Worm (Caenorhabditis elegans) whole organism, L1 larva: ENCODE measurements around the gene K12H6.2.
A peak's percentile ranks its signal among the peaks of the same experiment; 100 is the strongest.

ENCODE experiments used
- C16A3.4 ChIP-seq: fragments of 150-350 bp; optimal IDR thresholded peaks from 2 replicates; lab custom pipeline; 2014; ENCODE audit warnings: missing biosample characterization, missing genetic modification characterization
- aha-1 ChIP-seq: fragments of 150-350 bp; optimal IDR thresholded peaks from 2 replicates; lab custom pipeline; 2014; ENCODE audit warnings: missing biosample characterization, missing genetic modification characterization
- alr-1 ChIP-seq: fragments of 200-800 bp; sonication (Bioruptor generic); optimal IDR thresholded peaks from 2 replicates; lab custom pipeline; 2018; ENCODE audit warnings: borderline replicate concordance, mild to moderate bottlenecking, missing genetic modification characterization, missing compliant biosample characterization
- ama-1 ChIP-seq: fragments of 150-350 bp; optimal IDR thresholded peaks from 2 replicates; lab custom pipeline; 2014
- blmp-1 ChIP-seq: fragments of 150-350 bp; optimal IDR thresholded peaks from 2 replicates; lab custom pipeline; 2014; ENCODE audit warnings: missing biosample characterization, missing genetic modification characterization
- ceh-8 ChIP-seq: fragments of 200-800 bp; sonication (Bioruptor generic); optimal IDR thresholded peaks from 2 replicates; lab custom pipeline; 2018; ENCODE audit warnings: mild to moderate bottlenecking, missing genetic modification characterization, moderate library complexity, missing compliant biosample characterization
- ceh-88 ChIP-seq: fragments of 200-800 bp; sonication (Bioruptor generic); IDR thresholded peaks from 2 replicates; pipeline ENCODE4 v1.3.6; 2022; ENCODE audit warnings: missing genetic modification characterization, missing compliant biosample characterization
- ceh-90 ChIP-seq: sonication (generic microtip); optimal IDR thresholded peaks from 2 replicates; lab custom pipeline; 2016; ENCODE audit warnings: missing genetic modification characterization, missing compliant biosample characterization
- dpl-1 ChIP-seq, 3 experiments: fragments of 150-350 bp in 2 of 3; sonication (generic microtip) in 1 of 3; optimal IDR thresholded peaks; 2 replicates each; lab custom pipeline; 2014 to 2017; ENCODE audit warnings: missing biosample characterization in 3 of 3, missing genetic modification characterization in 3 of 3, missing genetic modification reagents in 3 of 3
- dsc-1 ChIP-seq: sonication (generic microtip); optimal IDR thresholded peaks from 2 replicates; lab custom pipeline; 2016; ENCODE audit warnings: mild to moderate bottlenecking, missing genetic modification characterization, missing compliant biosample characterization
- elt-2 ChIP-seq: sonication (generic microtip); optimal IDR thresholded peaks from 2 replicates; lab custom pipeline; 2016; ENCODE audit warnings: missing genetic modification characterization, mild to moderate bottlenecking, inconsistent platforms, missing compliant biosample characterization, missing genetic modification reagents
- elt-3 ChIP-seq, 6 experiments: fragments of 150-350 bp in 1 of 6; sonication (generic microtip); optimal IDR thresholded peaks; 2 replicates each; lab custom pipeline; 2017 to 2018; ENCODE audit warnings: missing biosample characterization in 6 of 6, missing genetic modification characterization in 6 of 6, inconsistent platforms in 1 of 6
- ets-5 ChIP-seq: fragments of 200-800 bp; sonication (Bioruptor generic); IDR thresholded peaks from 2 replicates; pipeline ENCODE4 v1.3.6; 2022; ENCODE audit warnings: missing genetic modification characterization, missing compliant biosample characterization
- fkh-8 ChIP-seq: sonication (generic microtip); optimal IDR thresholded peaks from 2 replicates; lab custom pipeline; 2016; ENCODE audit warnings: mild to moderate bottlenecking, missing genetic modification characterization, missing compliant biosample characterization
- fos-1 ChIP-seq: fragments of 150-350 bp; optimal IDR thresholded peaks from 2 replicates; lab custom pipeline; 2014; ENCODE audit warnings: missing biosample characterization, missing genetic modification characterization
- irx-1 ChIP-seq: sonication (generic microtip); optimal IDR thresholded peaks from 2 replicates; lab custom pipeline; 2016; ENCODE audit warnings: missing genetic modification characterization, missing compliant biosample characterization
- isw-1 ChIP-seq: fragments of 200-800 bp; sonication (Bioruptor generic); IDR thresholded peaks from 2 replicates; pipeline ENCODE4 v1.3.6; 2022; ENCODE audit warnings: missing genetic modification characterization, missing compliant biosample characterization
- jun-1 ChIP-seq: fragments of 150-350 bp; optimal IDR thresholded peaks from 2 replicates; lab custom pipeline; 2014; ENCODE audit warnings: missing biosample characterization, missing genetic modification reagents, missing genetic modification characterization
- lin-14 ChIP-seq: fragments of 200-800 bp; sonication (Bioruptor generic); optimal IDR thresholded peaks from 2 replicates; lab custom pipeline; 2018; ENCODE audit warnings: mild to moderate bottlenecking, missing genetic modification characterization, moderate library complexity, missing compliant biosample characterization
- lin-39 ChIP-seq: fragments of 150-350 bp; optimal IDR thresholded peaks from 2 replicates; lab custom pipeline; 2014; ENCODE audit warnings: missing biosample characterization, missing genetic modification reagents, missing genetic modification characterization
- lsy-2 ChIP-seq, 2 experiments: fragments of 150-350 bp; optimal IDR thresholded peaks; 2 replicates each; lab custom pipeline; 2014; ENCODE audit warnings: missing biosample characterization in 2 of 2, missing genetic modification characterization in 2 of 2
- mef-2 ChIP-seq: fragments of 150-350 bp; optimal IDR thresholded peaks from 2 replicates; lab custom pipeline; 2014; ENCODE audit warnings: missing biosample characterization, missing genetic modification characterization
- mep-1 ChIP-seq: fragments of 150-350 bp; optimal IDR thresholded peaks from 2 replicates; lab custom pipeline; 2014; ENCODE audit warnings: missing biosample characterization, missing genetic modification characterization
- nhr-11 ChIP-seq: fragments of 150-350 bp; optimal IDR thresholded peaks from 2 replicates; lab custom pipeline; 2014; ENCODE audit warnings: missing biosample characterization, missing genetic modification characterization
- nhr-12 ChIP-seq: sonication (generic microtip); optimal IDR thresholded peaks from 2 replicates; lab custom pipeline; 2017; ENCODE audit warnings: missing biosample characterization, missing genetic modification characterization
- nhr-19 ChIP-seq: fragments of 200-800 bp; sonication (Bioruptor generic); conservative IDR thresholded peaks from 2 replicates; pipeline ENCODE4 v1.3.6; 2022; ENCODE audit warnings: missing genetic modification characterization, missing compliant biosample characterization
- nhr-20 ChIP-seq: sonication (generic microtip); optimal IDR thresholded peaks from 2 replicates; lab custom pipeline; 2016; ENCODE audit warnings: mild to moderate bottlenecking, missing genetic modification characterization, missing compliant biosample characterization
- nhr-28 ChIP-seq: fragments of 150-350 bp; optimal IDR thresholded peaks from 2 replicates; lab custom pipeline; 2014; ENCODE audit warnings: missing biosample characterization, missing genetic modification characterization
- nhr-47 ChIP-seq: sonication (generic microtip); optimal IDR thresholded peaks from 2 replicates; lab custom pipeline; 2016; ENCODE audit warnings: mild to moderate bottlenecking, missing genetic modification characterization, moderate library complexity, missing compliant biosample characterization
- nhr-71 ChIP-seq: sonication (generic microtip); optimal IDR thresholded peaks from 2 replicates; lab custom pipeline; 2016; ENCODE audit warnings: mild to moderate bottlenecking, missing genetic modification characterization, moderate library complexity, missing compliant biosample characterization
- nhr-76 ChIP-seq: sonication (generic microtip); optimal IDR thresholded peaks from 2 replicates; lab custom pipeline; 2017; ENCODE audit warnings: missing biosample characterization, missing genetic modification characterization
- nhr-77 ChIP-seq: fragments of 150-350 bp; optimal IDR thresholded peaks from 2 replicates; lab custom pipeline; 2014; ENCODE audit warnings: missing biosample characterization, missing genetic modification characterization
- nhr-90 ChIP-seq: sonication (generic microtip); optimal IDR thresholded peaks from 2 replicates; lab custom pipeline; 2016; ENCODE audit warnings: mild to moderate bottlenecking, missing genetic modification characterization, missing compliant biosample characterization; ENCODE audit not compliant: poor library complexity
- pax-3 ChIP-seq: fragments of 200-800 bp; sonication (Bioruptor generic); optimal IDR thresholded peaks from 2 replicates; lab custom pipeline; 2018; ENCODE audit warnings: mild to moderate bottlenecking, missing genetic modification characterization, moderate library complexity, missing compliant biosample characterization
- pqm-1 ChIP-seq: sonication (generic microtip); optimal IDR thresholded peaks from 3 replicates; lab custom pipeline; 2017; ENCODE audit warnings: missing biosample characterization, missing genetic modification characterization
- skn-1 ChIP-seq: fragments of 150-350 bp; optimal IDR thresholded peaks from 2 replicates; lab custom pipeline; 2014; ENCODE audit warnings: missing biosample characterization, missing genetic modification characterization
- snu-23 ChIP-seq: sonication (generic microtip); optimal IDR thresholded peaks from 2 replicates; lab custom pipeline; 2016; ENCODE audit warnings: missing genetic modification characterization, missing compliant biosample characterization
- sox-4 ChIP-seq: sonication (generic microtip); optimal IDR thresholded peaks from 2 replicates; lab custom pipeline; 2016; ENCODE audit warnings: missing genetic modification characterization, missing compliant biosample characterization
- sup-37 ChIP-seq: fragments of 200-800 bp; sonication (Bioruptor generic); optimal IDR thresholded peaks from 2 replicates; lab custom pipeline; 2018; ENCODE audit warnings: mild to moderate bottlenecking, missing genetic modification characterization, missing compliant biosample characterization
- swsn-7 ChIP-seq: sonication (generic microtip); optimal IDR thresholded peaks from 2 replicates; lab custom pipeline; 2016; ENCODE audit warnings: missing genetic modification characterization, missing compliant biosample characterization
- tlp-1 ChIP-seq: fragments of 150-350 bp; optimal IDR thresholded peaks from 2 replicates; lab custom pipeline; 2014; ENCODE audit warnings: missing biosample characterization, missing genetic modification characterization
- unc-130 ChIP-seq: fragments of 150-350 bp; optimal IDR thresholded peaks from 2 replicates; lab custom pipeline; 2017; ENCODE audit warnings: missing biosample characterization, missing genetic modification characterization, inconsistent platforms
- unc-62 ChIP-seq: fragments of 150-350 bp; optimal IDR thresholded peaks from 2 replicates; lab custom pipeline; 2014; ENCODE audit warnings: missing biosample characterization, missing genetic modification reagents, missing genetic modification characterization
- unc-86 ChIP-seq: sonication (generic microtip); optimal IDR thresholded peaks from 2 replicates; lab custom pipeline; 2016; ENCODE audit warnings: missing genetic modification characterization, missing compliant biosample characterization
- unc-98 ChIP-seq: fragments of 200-800 bp; sonication (Bioruptor generic); IDR thresholded peaks from 2 replicates; pipeline ENCODE4 v1.3.6; 2022; ENCODE audit warnings: missing genetic modification characterization, missing compliant biosample characterization
- xbp-1 ChIP-seq: sonication (generic microtip); optimal IDR thresholded peaks from 2 replicates; lab custom pipeline; 2016; ENCODE audit warnings: missing genetic modification characterization, missing compliant biosample characterization
- zip-4 ChIP-seq: fragments of 200-800 bp; sonication (Bioruptor generic); optimal IDR thresholded peaks from 2 replicates; lab custom pipeline; 2018; ENCODE audit warnings: mild to moderate bottlenecking, missing genetic modification characterization, moderate library complexity, missing compliant biosample characterization
- ztf-11 ChIP-seq, 2 experiments: sonication (generic microtip); optimal IDR thresholded peaks; 2 replicates each; lab custom pipeline; 2016 to 2017; ENCODE audit warnings: missing genetic modification characterization in 2 of 2, missing biosample characterization in 1 of 2, missing compliant biosample characterization in 1 of 2
- ztf-4 ChIP-seq: fragments of 150-350 bp; optimal IDR thresholded peaks from 2 replicates; lab custom pipeline; 2014; ENCODE audit warnings: missing biosample characterization, missing genetic modification characterization

The K12H6.2 gene

DNA sequence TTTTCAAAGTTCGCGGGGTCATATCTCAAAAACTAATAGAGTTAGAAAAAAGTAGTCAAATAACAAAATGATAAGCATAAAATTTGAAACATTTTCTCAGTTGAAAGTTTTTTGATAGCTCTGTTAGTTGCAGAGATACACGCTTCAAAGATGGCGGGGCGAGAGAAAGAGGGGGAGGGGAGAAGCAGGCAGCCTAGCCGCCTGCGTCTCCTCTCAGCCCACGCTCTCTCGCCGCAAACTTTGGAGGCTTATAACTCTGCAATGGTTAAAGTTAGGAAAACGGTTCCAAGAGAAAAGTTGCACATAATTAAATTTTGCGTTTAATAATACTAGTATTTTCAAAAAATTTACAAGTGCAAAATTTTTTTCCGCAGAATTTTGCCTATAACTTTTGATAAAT, 13.6 kb downstream of the K12H6.2 start:
- TF ChIP-seq nhr-19 (GFP tag; lab: Robert Waterston, UW) (no peak), alr-1 (tag; lab: Kevin White, UChicago) (no peak), nhr-77 (tag; lab: Kevin White, UChicago) (no peak), dsc-1 (no peak), unc-62 (GFP tag; lab: Kevin White, UChicago) (no peak), unc-98 (GFP tag; lab: Robert Waterston, UW) (no peak), mef-2 (tag; lab: Kevin White, UChicago) (no peak), nhr-20 (tag; lab: Kevin White, UChicago) (no peak), ceh-90 (tag; lab: Kevin White, UChicago) (no peak), nhr-90 (tag; lab: Kevin White, UChicago) (no peak), elt-2 (tag; lab: Kevin White, UChicago) (no peak), dpl-1 (GFP tag; optimal IDR thresholded peaks at IDR 0.05; lab: Kevin White, UChicago) (no peak), blmp-1 (tag; lab: Kevin White, UChicago) (no peak), swsn-7 (tag; lab: Kevin White, UChicago) (no peak), isw-1 (GFP tag; lab: Robert Waterston, UW) (no peak), unc-130 (tag; lab: Kevin White, UChicago) (no peak)

DNA sequence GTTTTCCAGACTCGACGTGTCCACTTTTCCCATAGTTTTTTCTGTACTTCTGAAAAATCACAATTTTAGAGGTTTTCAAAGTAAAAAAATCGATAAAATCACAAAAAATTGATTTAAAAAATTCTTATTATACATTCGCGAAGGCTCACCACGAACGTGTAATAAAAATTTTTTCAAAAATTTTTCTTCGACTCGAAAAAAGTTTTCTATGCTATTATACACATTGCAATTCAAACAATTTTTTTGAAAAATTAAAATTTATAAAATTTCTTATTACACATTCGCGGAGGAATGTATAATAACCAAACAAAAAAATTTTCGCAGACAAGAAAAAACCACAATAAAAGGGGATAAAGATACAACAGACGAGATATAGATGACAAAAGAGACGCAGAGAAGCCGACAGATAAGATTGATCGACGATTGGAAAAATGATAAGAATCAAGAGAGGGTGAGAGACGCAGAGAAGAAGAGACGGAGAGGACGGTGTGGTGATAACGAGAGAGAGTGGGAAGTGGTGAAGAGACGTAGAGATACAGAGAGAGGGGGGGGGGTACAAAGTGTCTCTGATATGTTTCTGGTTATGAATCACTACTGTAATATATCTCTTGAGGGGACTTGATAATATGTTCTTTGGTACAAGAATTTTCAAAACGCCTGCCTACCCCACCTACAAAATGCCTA, 14.7 kb downstream of the K12H6.2 start, which contains the start of gene nhr-119:
Gene nhr-119 (minus strand): TSS at position 51 of the 684 bp plus-strand sequence.
- TF ChIP-seq ets-5 (GFP tag; lab: Robert Waterston, UW), result no peak
- peak; percentile 48 for TF ChIP-seq unc-130 (tag; lab: Kevin White, UChicago)
- peak; percentile 4 for TF ChIP-seq skn-1
- peak; percentile 90 for TF ChIP-seq nhr-20 (tag; lab: Kevin White, UChicago)
- no peak for TF ChIP-seq nhr-76
- TF ChIP-seq lsy-2 (tag; optimal IDR thresholded peaks at IDR 0.05; lab: Kevin White, UChicago), result peak; percentile 69 to 74
- TF ChIP-seq C16A3.4 (tag; lab: Kevin White, UChicago), result peak; percentile 19
- no peak for TF ChIP-seq ceh-88 (GFP tag; lab: Robert Waterston, UW)
- peak; percentile 28 for TF ChIP-seq irx-1 (tag; lab: Kevin White, UChicago)
- peak; percentile 83 for TF ChIP-seq lin-14
- no peak for TF ChIP-seq unc-62 (GFP tag; lab: Kevin White, UChicago)
- no peak for TF ChIP-seq fos-1
- peak; percentile 94 for TF ChIP-seq nhr-71
- TF ChIP-seq tlp-1, result no peak
- TF ChIP-seq ztf-4, result peak; percentile 40
- TF ChIP-seq pax-3 (tag; lab: Kevin White, UChicago), result no peak
- peak; percentile 86 for TF ChIP-seq nhr-11 (tag; lab: Kevin White, UChicago)
- TF ChIP-seq unc-86 (tag; lab: Kevin White, UChicago), result no peak
- peak; percentile 77 for TF ChIP-seq nhr-47 (tag; lab: Kevin White, UChicago)
- TF ChIP-seq lin-39 (tag; lab: Kevin White, UChicago), result peak; percentile 92
- TF ChIP-seq swsn-7 (tag; lab: Kevin White, UChicago), result peak; percentile 66
- TF ChIP-seq blmp-1 (tag; lab: Kevin White, UChicago), result peak; percentile 69
- TF ChIP-seq zip-4 (GFP tag; lab: Kevin White, UChicago), result no peak
- TF ChIP-seq mep-1 (tag; lab: Kevin White, UChicago), result peak; percentile 52
- no peak for TF ChIP-seq dsc-1
- TF ChIP-seq elt-3 (tag; optimal IDR thresholded peaks at IDR 0.05; lab: Kevin White, UChicago), result peak in 3 of 6 experiments; percentile 91 to 99 (median 91)
- TF ChIP-seq jun-1 (tag; lab: Kevin White, UChicago), result peak; percentile 73
- no peak for TF ChIP-seq sox-4
- TF ChIP-seq xbp-1 (tag; lab: Kevin White, UChicago), result peak; percentile 50
- TF ChIP-seq pqm-1 (tag; lab: Kevin White, UChicago), result peak; percentile 18
- no peak for TF ChIP-seq aha-1 (tag; lab: Kevin White, UChicago)
- TF ChIP-seq nhr-28 (tag; lab: Kevin White, UChicago), result no peak
- TF ChIP-seq fkh-8, result no peak
- TF ChIP-seq snu-23 (GFP tag; lab: Kevin White, UChicago), result peak; percentile 83
- no peak for TF ChIP-seq nhr-12
- TF ChIP-seq ama-1 (lab: Kevin White, UChicago), result peak; percentile 0
- peak; percentile 95 for TF ChIP-seq elt-2 (tag; lab: Kevin White, UChicago)
- TF ChIP-seq sup-37, result no peak
- TF ChIP-seq ceh-8 (GFP tag; lab: Kevin White, UChicago), result no peak
- TF ChIP-seq ztf-11 (tag; optimal IDR thresholded peaks at IDR 0.05; lab: Kevin White, UChicago), result no peak
- TF ChIP-seq mef-2 (tag; lab: Kevin White, UChicago), result no peak
- peak; percentile 32 to 58 (median 34) for TF ChIP-seq dpl-1 (GFP tag; optimal IDR thresholded peaks at IDR 0.05; lab: Kevin White, UChicago)
